Worm (Caenorhabditis elegans) whole organism, young adult: ENCODE measurements around the gene Y110A2AL.5.

Experiments
- B0336.3 ChIP-seq: fragments of 200-800 bp; sonication (Bioruptor generic); IDR thresholded peaks from 2 replicates; pipeline ENCODE4 v1.3.6; 2022; ENCODE audit warnings: missing genetic modification characterization, missing compliant biosample characterization
- F23B12.7 ChIP-seq: sonication (generic microtip); optimal IDR thresholded peaks from 2 replicates; lab custom pipeline; 2017; ENCODE audit warnings: missing genetic modification characterization, mild to moderate bottlenecking, missing compliant biosample characterization, antibody characterized with exemption, moderate library complexity; ENCODE audit not compliant: insufficient read depth
- F33H1.4 ChIP-seq: fragments of 200-800 bp; sonication (Bioruptor generic); IDR thresholded peaks from 2 replicates; pipeline ENCODE4 v1.3.6; 2022; ENCODE audit warnings: missing genetic modification reagents, missing genetic modification characterization, missing compliant biosample characterization
- F55B11.4 ChIP-seq: sonication (generic microtip); optimal IDR thresholded peaks from 2 replicates; lab custom pipeline; 2016; ENCODE audit warnings: missing compliant biosample characterization, missing genetic modification characterization, borderline replicate concordance; ENCODE audit not compliant: insufficient read depth
- F57C9.4 ChIP-seq: sonication (generic microtip); optimal IDR thresholded peaks from 2 replicates; lab custom pipeline; 2017; ENCODE audit warnings: mild to moderate bottlenecking, missing genetic modification characterization, missing compliant biosample characterization
- T26A5.8 ChIP-seq: sonication (generic microtip); optimal IDR thresholded peaks from 2 replicates; lab custom pipeline; 2016; ENCODE audit warnings: missing genetic modification characterization, missing compliant biosample characterization
- Y53F4B.3 ChIP-seq: fragments of 200-800 bp; sonication (Bioruptor generic); IDR thresholded peaks from 2 replicates; pipeline ENCODE4 v1.3.6; 2022; ENCODE audit warnings: missing genetic modification reagents, missing genetic modification characterization, missing compliant biosample characterization
- Y53G8AR.9 ChIP-seq: fragments of 200-800 bp; sonication (Bioruptor generic); conservative IDR thresholded peaks from 2 replicates; pipeline ENCODE4 v1.3.6; 2022; ENCODE audit warnings: missing genetic modification reagents, missing genetic modification characterization, missing compliant biosample characterization
- ZK185.1 ChIP-seq: sonication (generic microtip); optimal IDR thresholded peaks from 2 replicates; lab custom pipeline; 2016; ENCODE audit warnings: mild to moderate bottlenecking, missing genetic modification characterization, missing compliant biosample characterization; ENCODE audit not compliant: poor library complexity, severe bottlenecking
- akir-1 ChIP-seq: fragments of 200-800 bp; sonication (Bioruptor generic); optimal IDR thresholded peaks from 2 replicates; lab custom pipeline; 2018; ENCODE audit warnings: mild to moderate bottlenecking, missing genetic modification characterization, moderate library complexity, missing compliant biosample characterization
- aptf-3 ChIP-seq: fragments of 200-800 bp; sonication (Bioruptor generic); IDR thresholded peaks from 2 replicates; pipeline ENCODE4 v1.3.6; 2022; ENCODE audit warnings: missing genetic modification characterization, missing compliant biosample characterization
- athp-1 ChIP-seq: sonication (generic microtip); optimal IDR thresholded peaks from 2 replicates; lab custom pipeline; 2017; ENCODE audit warnings: mild to moderate bottlenecking, missing genetic modification characterization, missing compliant biosample characterization
- attf-3 ChIP-seq: fragments of 200-800 bp; sonication (Bioruptor generic); conservative IDR thresholded peaks from 2 replicates; pipeline ENCODE4 v1.3.6; 2022; ENCODE audit warnings: missing genetic modification reagents, missing genetic modification characterization, missing compliant biosample characterization
- attf-6 ChIP-seq: fragments of 200-800 bp; sonication (Bioruptor generic); IDR thresholded peaks from 2 replicates; pipeline ENCODE4 v1.3.6; 2022; ENCODE audit warnings: missing genetic modification reagents, missing genetic modification characterization, missing compliant biosample characterization
- bed-1 ChIP-seq: fragments of 200-800 bp; sonication (Bioruptor generic); IDR thresholded peaks from 2 replicates; pipeline ENCODE4 v1.3.6; 2022; ENCODE audit warnings: missing genetic modification reagents, missing genetic modification characterization, missing compliant biosample characterization
- bed-2 ChIP-seq: fragments of 200-800 bp; sonication (Bioruptor generic); IDR thresholded peaks from 2 replicates; pipeline ENCODE4 v1.3.6; 2022; ENCODE audit warnings: missing genetic modification reagents, missing genetic modification characterization, missing compliant biosample characterization
- ccch-3 ChIP-seq: fragments of 200-800 bp; sonication (Bioruptor generic); optimal IDR thresholded peaks from 2 replicates; lab custom pipeline; 2018; ENCODE audit warnings: mild to moderate bottlenecking, missing genetic modification characterization, missing compliant biosample characterization
- cebp-2 ChIP-seq: fragments of 200-800 bp; sonication (Bioruptor generic); IDR thresholded peaks from 2 replicates; pipeline ENCODE4 v1.3.6; 2022; ENCODE audit warnings: missing genetic modification characterization, missing compliant biosample characterization
- ceh-91 ChIP-seq: fragments of 200-800 bp; sonication (Bioruptor generic); IDR thresholded peaks from 2 replicates; pipeline ENCODE4 v1.3.6; 2022; ENCODE audit warnings: missing genetic modification reagents, missing genetic modification characterization, missing compliant biosample characterization
- dox-1 ChIP-seq: fragments of 200-800 bp; sonication (Bioruptor generic); IDR thresholded peaks from 2 replicates; pipeline ENCODE4 v1.3.6; 2022; ENCODE audit warnings: missing genetic modification reagents, missing genetic modification characterization, missing compliant biosample characterization
- dpl-1 ChIP-seq: fragments of 150-350 bp; optimal IDR thresholded peaks from 2 replicates; lab custom pipeline; 2014; ENCODE audit warnings: missing biosample characterization, missing genetic modification reagents, missing genetic modification characterization
- egl-18 ChIP-seq: fragments of 200-800 bp; sonication (Bioruptor generic); IDR thresholded peaks from 2 replicates; pipeline ENCODE4 v1.3.6; 2022; ENCODE audit warnings: missing genetic modification reagents, missing genetic modification characterization, missing compliant biosample characterization
- egrh-3 ChIP-seq: fragments of 200-800 bp; sonication (Bioruptor generic); IDR thresholded peaks from 2 replicates; pipeline ENCODE4 v1.3.6; 2022; ENCODE audit warnings: missing genetic modification reagents, missing genetic modification characterization, missing compliant biosample characterization
- hmg-20 ChIP-seq: fragments of 200-800 bp; sonication (Bioruptor generic); IDR thresholded peaks from 2 replicates; pipeline ENCODE4 v1.3.6; 2022; ENCODE audit warnings: missing genetic modification reagents, missing genetic modification characterization, missing compliant biosample characterization
- hrde-1 ChIP-seq: sonication (generic microtip); optimal IDR thresholded peaks from 2 replicates; lab custom pipeline; 2016; ENCODE audit warnings: missing genetic modification characterization, mild to moderate bottlenecking, missing compliant biosample characterization, moderate library complexity, missing genotype, missing genetic modification reagents, borderline replicate concordance
- let-607 ChIP-seq, 2 experiments: fragments of 200-800 bp in 1 of 2; sonication (Bioruptor generic) in 1 of 2; sonication (generic microtip) in 1 of 2; optimal IDR thresholded peaks; 2 replicates each; lab custom pipeline; 2016 to 2018; ENCODE audit warnings: mild to moderate bottlenecking in 2 of 2, missing compliant biosample characterization in 2 of 2, missing genetic modification characterization in 2 of 2, moderate library complexity in 2 of 2, missing genotype in 1 of 2
- lin-54 ChIP-seq: fragments of 200-800 bp; sonication (Bioruptor generic); optimal IDR thresholded peaks from 2 replicates; lab custom pipeline; 2018; ENCODE audit warnings: mild to moderate bottlenecking, missing genetic modification characterization, missing compliant biosample characterization
- madf-6 ChIP-seq: fragments of 200-800 bp; sonication (Bioruptor generic); IDR thresholded peaks from 2 replicates; pipeline ENCODE4 v1.3.6; 2022; ENCODE audit warnings: missing genetic modification reagents, missing genetic modification characterization, missing compliant biosample characterization
- madf-8 ChIP-seq: fragments of 200-800 bp; sonication (Bioruptor generic); conservative IDR thresholded peaks from 2 replicates; pipeline ENCODE4 v1.3.6; 2022; ENCODE audit warnings: missing genetic modification reagents, missing genetic modification characterization, missing compliant biosample characterization
- mxl-1 ChIP-seq: sonication (generic microtip); optimal IDR thresholded peaks from 2 replicates; lab custom pipeline; 2016; ENCODE audit warnings: missing genetic modification characterization, missing compliant biosample characterization
- nfya-1 ChIP-seq: sonication (generic microtip); optimal IDR thresholded peaks from 2 replicates; lab custom pipeline; 2017; ENCODE audit warnings: antibody characterized with exemption, missing compliant biosample characterization, missing genetic modification characterization, borderline replicate concordance; ENCODE audit not compliant: insufficient read depth
- nhr-120 ChIP-seq: fragments of 200-800 bp; sonication (Bioruptor generic); IDR thresholded peaks from 2 replicates; pipeline ENCODE4 v1.3.6; 2022; ENCODE audit warnings: missing genetic modification characterization, missing compliant biosample characterization
- nhr-27 ChIP-seq: fragments of 200-800 bp; sonication (Bioruptor generic); optimal IDR thresholded peaks from 2 replicates; lab custom pipeline; 2018; ENCODE audit warnings: mild to moderate bottlenecking, missing genetic modification characterization, moderate library complexity, missing compliant biosample characterization
- nhr-80 ChIP-seq: sonication (generic microtip); optimal IDR thresholded peaks from 2 replicates; lab custom pipeline; 2016; ENCODE audit warnings: missing genetic modification characterization, missing compliant biosample characterization
- repo-1 ChIP-seq: sonication (generic microtip); optimal IDR thresholded peaks from 2 replicates; lab custom pipeline; 2017; ENCODE audit warnings: mild to moderate bottlenecking, missing genetic modification characterization, missing compliant biosample characterization
- sdz-38 ChIP-seq: sonication (generic microtip); optimal IDR thresholded peaks from 2 replicates; lab custom pipeline; 2016; ENCODE audit warnings: missing genotype, missing genetic modification characterization, missing compliant biosample characterization
- snpc-4 ChIP-seq, 5 experiments: fragments of 150-350 bp in 1 of 5; sonication (generic microtip) in 4 of 5; optimal IDR thresholded peaks; 2 replicates each; lab custom pipeline; 2014 to 2018; ENCODE audit warnings: missing genetic modification characterization in 5 of 5, missing biosample characterization in 3 of 5, antibody characterized with exemption in 2 of 5, mild to moderate bottlenecking in 2 of 5, missing compliant biosample characterization in 2 of 5, missing genotype in 2 of 5, moderate library complexity in 2 of 5, missing genetic modification reagents in 1 of 5
- unc-130 ChIP-seq: sonication (generic microtip); optimal IDR thresholded peaks from 2 replicates; lab custom pipeline; 2016; ENCODE audit warnings: missing genetic modification reagents, missing genetic modification characterization, missing compliant biosample characterization
- xnd-1 ChIP-seq: sonication (generic microtip); optimal IDR thresholded peaks from 2 replicates; lab custom pipeline; 2016; ENCODE audit warnings: missing genotype, missing genetic modification reagents, missing genetic modification characterization, missing compliant biosample characterization
- zfh-2 ChIP-seq: fragments of 200-800 bp; sonication (Bioruptor generic); conservative IDR thresholded peaks from 2 replicates; pipeline ENCODE4 v1.3.6; 2022; ENCODE audit warnings: missing genetic modification reagents, missing genetic modification characterization, missing compliant biosample characterization
- zim-3 ChIP-seq: sonication (generic microtip); optimal IDR thresholded peaks from 2 replicates; lab custom pipeline; 2017; ENCODE audit warnings: mild to moderate bottlenecking, missing genetic modification characterization, moderate library complexity, missing compliant biosample characterization
- ztf-28 ChIP-seq: fragments of 200-800 bp; sonication (Bioruptor generic); IDR thresholded peaks from 2 replicates; pipeline ENCODE4 v1.3.6; 2022; ENCODE audit warnings: missing genetic modification reagents, missing genetic modification characterization, missing compliant biosample characterization
- ztf-3 ChIP-seq: fragments of 200-800 bp; sonication (Bioruptor generic); optimal IDR thresholded peaks from 2 replicates; lab custom pipeline; 2018; ENCODE audit warnings: mild to moderate bottlenecking, missing genetic modification characterization, missing compliant biosample characterization

The Y110A2AL.5 gene

DNA sequence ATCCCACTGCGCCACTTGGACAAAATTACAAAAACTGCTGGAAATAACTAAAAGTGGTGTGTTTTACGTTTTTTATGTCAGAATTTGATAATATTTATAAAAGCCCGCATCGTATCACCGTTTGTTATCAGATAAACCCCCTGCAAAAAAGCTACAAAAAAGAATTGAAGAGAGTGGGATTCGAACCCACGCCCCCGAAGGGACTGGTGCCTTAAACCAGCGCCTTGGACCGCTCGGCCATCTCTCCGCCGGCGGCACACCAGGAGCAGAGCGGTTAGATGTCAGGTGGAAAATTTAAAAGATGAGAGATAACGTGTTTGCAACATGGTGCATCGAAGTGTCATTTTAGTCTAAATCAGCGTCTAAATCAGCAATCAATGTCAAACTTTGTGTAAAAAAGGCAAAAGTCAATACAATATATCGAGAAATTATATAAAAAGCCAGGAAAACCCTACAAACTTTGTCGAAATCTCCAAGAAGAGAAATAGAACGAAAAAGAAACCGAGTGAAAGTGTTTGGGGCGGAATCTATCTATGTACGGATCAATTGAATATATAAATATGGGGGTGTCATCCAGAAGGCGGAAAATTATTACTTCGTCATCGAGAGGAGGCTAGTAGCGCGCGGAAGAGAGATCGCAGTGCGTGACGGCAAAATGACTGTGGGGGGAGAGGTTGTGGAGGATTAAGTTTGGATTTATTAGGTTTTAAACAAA is 2.8 kb upstream of the Y110A2AL.5 start (continued):
- TF ChIP-seq snpc-4 (GFP tag; optimal IDR thresholded peaks at IDR 0.05; lab: Kevin White, UChicago) = no peak
- no peak for TF ChIP-seq snpc-4 (tag; optimal IDR thresholded peaks at IDR 0.05; lab: Kevin White, UChicago)
- TF ChIP-seq F23B12.7 (tag; lab: Kevin White, UChicago) = peak; percentile 31
- peak; percentile 56; the same call in 1 of the 2 replicates for TF ChIP-seq B0336.3 (GFP tag; lab: Robert Waterston, UW)
- TF ChIP-seq ccch-3 (GFP tag; lab: Kevin White, UChicago) = no peak
- no peak for TF ChIP-seq madf-8 (GFP tag; lab: Robert Waterston, UW)
- TF ChIP-seq F33H1.4 (GFP tag; lab: Robert Waterston, UW) = 0 out of 2 replicates have a peak, but pooled peaks have one; percentile 17
- no peak for TF ChIP-seq ZK185.1 (tag; lab: Kevin White, UChicago)
- TF ChIP-seq akir-1 (GFP tag; lab: Kevin White, UChicago) = no peak
- TF ChIP-seq Y53G8AR.9 = no peak
- TF ChIP-seq F55B11.4 (tag; lab: Kevin White, UChicago) = no peak
- TF ChIP-seq T26A5.8 (tag; lab: Kevin White, UChicago) = no peak
- no peak for TF ChIP-seq nfya-1 (tag; lab: Kevin White, UChicago)
- TF ChIP-seq egrh-3 = peak; percentile 77
- no peak for TF ChIP-seq Y53F4B.3
- no peak for TF ChIP-seq zim-3 (tag; lab: Kevin White, UChicago)
- no peak for TF ChIP-seq xnd-1 (tag; lab: Kevin White, UChicago)
- TF ChIP-seq, all 124 proteins: peak for 40

- no peak for TF ChIP-seq dox-1 (GFP tag; lab: Robert Waterston, UW)
- TF ChIP-seq dpl-1 (GFP tag; lab: Kevin White, UChicago) = no peak
- no peak for TF ChIP-seq egl-18 (GFP tag; lab: Robert Waterston, UW)
- no peak for TF ChIP-seq athp-1 (tag; lab: Kevin White, UChicago)
- TF ChIP-seq aptf-3 (GFP tag; lab: Robert Waterston, UW) = no peak
- no peak for TF ChIP-seq hrde-1 (tag; lab: Kevin White, UChicago)
- TF ChIP-seq unc-130 (GFP tag; lab: Kevin White, UChicago) = no peak
- no peak for TF ChIP-seq ztf-3 (GFP tag; lab: Kevin White, UChicago)
- no peak for TF ChIP-seq repo-1 (tag; lab: Kevin White, UChicago)
- no peak for TF ChIP-seq bed-1 (GFP tag; lab: Robert Waterston, UW)
- no peak for TF ChIP-seq madf-6
- TF ChIP-seq ceh-91 = no peak
- TF ChIP-seq cebp-2 = no peak
- TF ChIP-seq F55B11.4 (tag; lab: Kevin White, UChicago) = no peak
- no peak for TF ChIP-seq sdz-38 (tag; lab: Kevin White, UChicago)
Measured at ce11 chrII:2862557-2863035, 1.7 kb upstream of the Y110A2AL.5 start.

ce11 chrII:2865355-2865754 is 1.0 kb downstream of the Y110A2AL.5 start:
- TF ChIP-seq F55B11.4 (tag; lab: Kevin White, UChicago) = no peak
- peak; percentile 55; the same call in 1 of the 2 replicates for TF ChIP-seq zfh-2 (GFP tag; lab: Robert Waterston, UW)
- no peak for TF ChIP-seq hmg-20 (GFP tag; lab: Robert Waterston, UW)
- no peak for TF ChIP-seq akir-1 (GFP tag; lab: Kevin White, UChicago)
- no peak for TF ChIP-seq mxl-1 (tag; lab: Kevin White, UChicago)
- TF ChIP-seq ceh-91 = no peak
- no peak for TF ChIP-seq attf-3
- TF ChIP-seq F33H1.4 (GFP tag; lab: Robert Waterston, UW) = no peak
- no peak for TF ChIP-seq bed-2
- TF ChIP-seq nhr-80 (tag; lab: Kevin White, UChicago) = no peak
- no peak for TF ChIP-seq let-607 (tag; optimal IDR thresholded peaks at IDR 0.05; lab: Kevin White, UChicago)
- no peak for TF ChIP-seq attf-6 (GFP tag; lab: Robert Waterston, UW)
- TF ChIP-seq F57C9.4 (tag; lab: Kevin White, UChicago) = no peak
- TF ChIP-seq nhr-120 = 0 out of 2 replicates have a peak, but pooled peaks have one; percentile 28
- no peak for TF ChIP-seq lin-54 (GFP tag; lab: Kevin White, UChicago)
- no peak for TF ChIP-seq nhr-27
- no peak for TF ChIP-seq ztf-28 (GFP tag; lab: Robert Waterston, UW)
